Fruit fly (Drosophila melanogaster) whole organism, prepupa: ENCODE measurements around the gene Sfp24F.

Experiments used
- Blimp-1 ChIP-seq: fragments of 200-800 bp; sonication (Bioruptor generic); optimal IDR thresholded peaks from 3 replicates; lab custom pipeline; 2017; ENCODE audit warnings: missing biosample characterization, missing genetic modification characterization, mild to moderate bottlenecking, moderate library complexity, missing genetic modification reagents
- CG10631 ChIP-seq: fragments of 200-800 bp; sonication (Bioruptor generic); optimal IDR thresholded peaks from 2 replicates; lab custom pipeline; 2016; ENCODE audit warnings: missing biosample characterization, missing genetic modification characterization
- CG11294 ChIP-seq: fragments of 200-800 bp; sonication (Bioruptor generic); IDR thresholded peaks from 2 replicates; pipeline ENCODE4 v1.3.6; 2022; ENCODE audit warnings: missing biosample characterization, missing genetic modification characterization
- CG15336 ChIP-seq: fragments of 200-800 bp; sonication (Bioruptor generic); IDR thresholded peaks from 2 replicates; pipeline ENCODE4 v1.3.6; 2022; ENCODE audit warnings: missing biosample characterization, missing genetic modification characterization
- CG1621 ChIP-seq: fragments of 200-800 bp; sonication (Bioruptor generic); optimal IDR thresholded peaks from 3 replicates; lab custom pipeline; 2018; ENCODE audit warnings: missing biosample characterization, mild to moderate bottlenecking, missing genetic modification characterization
- CG16779 ChIP-seq: fragments of 200-800 bp; sonication (Bioruptor generic); optimal IDR thresholded peaks from 3 replicates; lab custom pipeline; 2017; ENCODE audit warnings: missing biosample characterization, mild to moderate bottlenecking, missing genetic modification characterization
- CG3032 ChIP-seq: fragments of 200-800 bp; optimal IDR thresholded peaks from 2 replicates; lab custom pipeline; 2019; ENCODE audit warnings: missing biosample characterization, mild to moderate bottlenecking, missing genetic modification characterization, moderate library complexity
- CG31627 ChIP-seq: fragments of 200-800 bp; sonication (Bioruptor generic); optimal IDR thresholded peaks from 3 replicates; lab custom pipeline; 2016; ENCODE audit warnings: missing biosample characterization, missing genetic modification characterization
- CG34406 ChIP-seq: fragments of 200-800 bp; sonication (Bioruptor generic); optimal IDR thresholded peaks from 3 replicates; lab custom pipeline; 2016; ENCODE audit warnings: missing biosample characterization, missing genetic modification characterization
- CG6163 ChIP-seq: fragments of 200-800 bp; sonication (Bioruptor generic); IDR thresholded peaks from 3 replicates; pipeline ENCODE4 v1.3.6; 2022; ENCODE audit warnings: missing biosample characterization, missing genetic modification characterization
- CG6808 ChIP-seq: fragments of 200-800 bp; sonication (Bioruptor generic); optimal IDR thresholded peaks from 3 replicates; lab custom pipeline; 2017; ENCODE audit warnings: missing biosample characterization, missing genetic modification characterization, mild to moderate bottlenecking, moderate library complexity, missing genetic modification reagents
- CG6854 ChIP-seq: fragments of 200-800 bp; sonication (Bioruptor generic); optimal IDR thresholded peaks from 2 replicates; lab custom pipeline; 2017; ENCODE audit warnings: missing biosample characterization, mild to moderate bottlenecking, missing genetic modification characterization
- CG8119 ChIP-seq: fragments of 200-800 bp; sonication (Bioruptor generic); IDR thresholded peaks from 3 replicates; pipeline ENCODE4 v1.3.6; 2022; ENCODE audit warnings: missing biosample characterization, missing genetic modification characterization
- CG8319 ChIP-seq: fragments of 200-800 bp; sonication (Bioruptor generic); optimal IDR thresholded peaks from 3 replicates; lab custom pipeline; 2016; ENCODE audit warnings: missing biosample characterization, missing genetic modification characterization
- Eip75B ChIP-seq: fragments of 200-800 bp; sonication (Bioruptor generic); optimal IDR thresholded peaks from 3 replicates; lab custom pipeline; 2016; ENCODE audit warnings: missing biosample characterization, missing genetic modification characterization
- Eip78C ChIP-seq: fragments of 200-800 bp; sonication (Bioruptor generic); peaks from one replicate; lab custom pipeline; 2016; ENCODE audit warnings: missing biosample characterization, missing genetic modification characterization
- Ets21C ChIP-seq: fragments of 200-800 bp; sonication (Bioruptor generic); optimal IDR thresholded peaks from 3 replicates; lab custom pipeline; 2016; ENCODE audit warnings: missing biosample characterization, missing genetic modification characterization
- Gug ChIP-seq: fragments of 200-800 bp; sonication (Bioruptor generic); IDR thresholded peaks from 2 replicates; pipeline ENCODE4 v1.3.6; 2022; ENCODE audit warnings: missing biosample characterization, missing genetic modification characterization
- Hr39 ChIP-seq: fragments of 200-800 bp; sonication (Bioruptor generic); optimal IDR thresholded peaks from 2 replicates; lab custom pipeline; 2016; ENCODE audit warnings: missing biosample characterization, missing genetic modification characterization
- Hr4 ChIP-seq: fragments of 200-800 bp; sonication (Bioruptor generic); optimal IDR thresholded peaks from 3 replicates; lab custom pipeline; 2016; ENCODE audit warnings: missing biosample characterization, missing genetic modification characterization
- Lpt ChIP-seq: fragments of 200-800 bp; sonication (Bioruptor generic); optimal IDR thresholded peaks from 3 replicates; lab custom pipeline; 2016; ENCODE audit warnings: missing biosample characterization, missing genetic modification characterization
- Met ChIP-seq: fragments of 200-800 bp; sonication (Bioruptor generic); optimal IDR thresholded peaks from 3 replicates; lab custom pipeline; 2016; ENCODE audit warnings: missing biosample characterization, missing genetic modification characterization
- OdsH ChIP-seq: fragments of 200-800 bp; sonication (Bioruptor generic); optimal IDR thresholded peaks from 3 replicates; lab custom pipeline; 2016; ENCODE audit warnings: missing biosample characterization, missing genetic modification characterization
- Sox102F ChIP-seq: fragments of 200-800 bp; sonication (Bioruptor generic); optimal IDR thresholded peaks from 2 replicates; lab custom pipeline; 2016; ENCODE audit warnings: missing biosample characterization, mild to moderate bottlenecking, missing genetic modification characterization
- Sox14 ChIP-seq: fragments of 200-800 bp; sonication (Bioruptor generic); optimal IDR thresholded peaks from 3 replicates; lab custom pipeline; 2016; ENCODE audit warnings: missing biosample characterization, missing genetic modification characterization
- achi ChIP-seq: fragments of 200-800 bp; sonication (Bioruptor generic); optimal IDR thresholded peaks from 3 replicates; lab custom pipeline; 2016; ENCODE audit warnings: missing biosample characterization, missing genetic modification characterization
- acj6 ChIP-seq: fragments of 200-800 bp; sonication (Bioruptor generic); optimal IDR thresholded peaks from 3 replicates; lab custom pipeline; 2016; ENCODE audit warnings: missing biosample characterization, missing genetic modification characterization
- dac ChIP-seq: fragments of 200-800 bp; sonication (Bioruptor generic); optimal IDR thresholded peaks from 2 replicates; lab custom pipeline; 2017; ENCODE audit warnings: missing biosample characterization, mild to moderate bottlenecking, missing genetic modification characterization
- dsx ChIP-seq: fragments of 200-800 bp; optimal IDR thresholded peaks from 3 replicates; lab custom pipeline; 2019; ENCODE audit warnings: missing biosample characterization, mild to moderate bottlenecking, missing genetic modification characterization, moderate library complexity; ENCODE audit not compliant: poor library complexity, severe bottlenecking
- eg ChIP-seq: fragments of 200-800 bp; sonication (Bioruptor generic); IDR thresholded peaks from 3 replicates; pipeline ENCODE4 v1.3.6; 2022; ENCODE audit warnings: missing biosample characterization, missing genetic modification characterization
- esn ChIP-seq: fragments of 200-800 bp; sonication (Bioruptor generic); optimal IDR thresholded peaks from 2 replicates; lab custom pipeline; 2016; ENCODE audit warnings: missing biosample characterization, mild to moderate bottlenecking, missing genetic modification characterization, moderate library complexity
- fd85E ChIP-seq: fragments of 200-800 bp; sonication (Bioruptor generic); optimal IDR thresholded peaks from 3 replicates; lab custom pipeline; 2016; ENCODE audit warnings: missing biosample characterization, missing genetic modification characterization
- lz ChIP-seq: fragments of 200-800 bp; sonication (Bioruptor generic); optimal IDR thresholded peaks from 3 replicates; lab custom pipeline; 2016; ENCODE audit warnings: missing biosample characterization, missing genetic modification characterization
- spab ChIP-seq: fragments of 200-800 bp; sonication (Bioruptor generic); optimal IDR thresholded peaks from 2 replicates; lab custom pipeline; 2017; ENCODE audit warnings: missing biosample characterization, mild to moderate bottlenecking, missing genetic modification characterization, missing genetic modification reagents
- ss ChIP-seq, 2 experiments: fragments of 200-800 bp; sonication (Bioruptor generic); optimal IDR thresholded peaks; 2 replicates in 1 of 2; 3 replicates in 1 of 2; lab custom pipeline; 2017 to 2018; ENCODE audit warnings: mild to moderate bottlenecking in 2 of 2, missing biosample characterization in 2 of 2, missing genetic modification characterization in 2 of 2, moderate library complexity in 1 of 2
- svp ChIP-seq: fragments of 200-800 bp; sonication (Bioruptor generic); peaks from one replicate; lab custom pipeline; 2016; ENCODE audit warnings: missing biosample characterization, missing genetic modification characterization
- topi ChIP-seq: fragments of 200-800 bp; sonication (Bioruptor generic); optimal IDR thresholded peaks from 3 replicates; lab custom pipeline; 2016; ENCODE audit warnings: missing biosample characterization, missing genetic modification characterization
- vri ChIP-seq: fragments of 200-800 bp; sonication (Bioruptor generic); optimal IDR thresholded peaks from 3 replicates; lab custom pipeline; 2016; ENCODE audit warnings: missing biosample characterization, mild to moderate bottlenecking, missing genetic modification characterization

Sfp24F gene

DNA sequence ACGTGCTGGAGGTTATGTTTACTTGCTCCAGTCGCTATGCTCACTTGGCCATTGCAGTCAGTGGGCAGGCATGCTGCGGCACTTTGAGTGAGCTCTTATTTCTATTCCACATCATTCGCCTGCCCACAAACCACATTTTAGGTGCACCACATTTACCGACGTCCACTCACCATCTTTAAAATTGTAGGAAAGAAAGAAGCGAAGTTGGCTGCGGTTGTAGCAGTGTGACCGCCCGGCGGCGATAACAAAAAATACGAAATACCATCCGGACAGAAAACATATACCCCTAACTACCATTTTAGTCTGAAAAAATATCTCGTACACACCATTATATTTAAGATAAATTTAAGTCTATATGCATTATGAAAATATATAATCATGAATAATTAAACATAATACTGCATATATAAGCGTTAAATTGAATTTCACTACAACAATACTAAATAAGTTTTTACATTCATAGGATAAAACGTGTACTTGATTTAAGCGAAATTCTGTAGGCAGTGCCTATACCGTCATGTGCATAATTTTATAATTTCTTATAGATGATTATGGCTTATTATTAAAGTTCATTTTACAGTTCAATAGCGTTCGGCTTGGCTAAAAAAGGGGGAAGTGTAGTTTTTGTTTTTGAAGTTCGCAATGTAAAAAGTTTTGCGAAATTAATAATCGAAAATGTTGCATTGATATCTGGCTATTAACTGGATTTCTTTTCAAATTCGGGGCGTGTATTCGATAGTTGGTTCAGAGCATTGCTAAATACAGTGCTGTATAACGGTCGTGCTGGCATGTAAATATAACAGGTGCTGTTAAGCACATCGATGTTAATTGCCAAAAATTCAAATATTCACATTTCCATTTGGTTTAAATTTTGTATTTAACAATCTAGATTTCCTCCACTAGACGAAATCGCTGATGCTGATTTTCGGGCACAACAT is 16.5 kb upstream of the Sfp24F start, which contains the start of gene RpL27A (continued):
- TF ChIP-seq CG8319 (GFP tag; lab: Kevin White, UChicago), result no peak
- no peak for TF ChIP-seq Sox102F (GFP tag; lab: Kevin White, UChicago)
- TF ChIP-seq vri (GFP tag; lab: Kevin White, UChicago), result peak; percentile 71
- peak; percentile 49 for TF ChIP-seq Hr39 (GFP tag; lab: Kevin White, UChicago)
- peak; percentile 43 for TF ChIP-seq dsx
- peak; percentile 65 for TF ChIP-seq Hr4 (GFP tag; lab: Kevin White, UChicago)
- TF ChIP-seq topi (GFP tag; lab: Kevin White, UChicago), result peak; percentile 58
- no peak for TF ChIP-seq spab (GFP tag; lab: Kevin White, UChicago)
- TF ChIP-seq CG10631 (GFP tag; lab: Kevin White, UChicago), result peak; percentile 64
- TF ChIP-seq ss (GFP tag; optimal IDR thresholded peaks at IDR 0.05; lab: Kevin White, UChicago), result peak; percentile 70 to 75
- peak; percentile 69 for TF ChIP-seq CG15336 (GFP tag; lab: Robert Waterston, UW)
- TF ChIP-seq achi, result peak; percentile 69
- peak; percentile 65 for TF ChIP-seq CG6808 (GFP tag; lab: Kevin White, UChicago)
- TF ChIP-seq CG31627 (GFP tag; lab: Kevin White, UChicago), result peak; percentile 57
- no peak for TF ChIP-seq fd85E (GFP tag; lab: Kevin White, UChicago)
- peak; percentile 68 for TF ChIP-seq dac (GFP tag; lab: Kevin White, UChicago)
- peak; percentile 61; the same call in 2 of the 3 replicates for TF ChIP-seq CG8119
- peak; percentile 50 for TF ChIP-seq CG1621 (tag; lab: Kevin White, UChicago)
- TF ChIP-seq Eip75B (GFP tag; lab: Kevin White, UChicago), result peak; percentile 67
- TF ChIP-seq Lpt (GFP tag; lab: Kevin White, UChicago), result peak; percentile 9
- peak; percentile 85 for TF ChIP-seq svp (GFP tag; lab: Kevin White, UChicago)
- TF ChIP-seq Ets21C (GFP tag; lab: Kevin White, UChicago), result no peak
- peak; percentile 70 for TF ChIP-seq OdsH (GFP tag; lab: Kevin White, UChicago)
- TF ChIP-seq Eip78C (GFP tag; lab: Kevin White, UChicago), result peak; percentile 80
- peak; percentile 90 for TF ChIP-seq CG6854 (GFP tag; lab: Kevin White, UChicago)
- TF ChIP-seq acj6 (GFP tag; lab: Kevin White, UChicago), result peak; percentile 61
- no peak for TF ChIP-seq Gug
- peak; percentile 19 for TF ChIP-seq Sox14 (GFP tag; lab: Kevin White, UChicago)
- no peak; the same call in 1 of the 2 replicates for TF ChIP-seq CG11294 (GFP tag; lab: Robert Waterston, UW)
- no peak for TF ChIP-seq CG16779 (tag; lab: Kevin White, UChicago)
- TF ChIP-seq lz (GFP tag; lab: Kevin White, UChicago), result peak; percentile 72
- TF ChIP-seq Blimp-1, result peak; percentile 45

DNA sequence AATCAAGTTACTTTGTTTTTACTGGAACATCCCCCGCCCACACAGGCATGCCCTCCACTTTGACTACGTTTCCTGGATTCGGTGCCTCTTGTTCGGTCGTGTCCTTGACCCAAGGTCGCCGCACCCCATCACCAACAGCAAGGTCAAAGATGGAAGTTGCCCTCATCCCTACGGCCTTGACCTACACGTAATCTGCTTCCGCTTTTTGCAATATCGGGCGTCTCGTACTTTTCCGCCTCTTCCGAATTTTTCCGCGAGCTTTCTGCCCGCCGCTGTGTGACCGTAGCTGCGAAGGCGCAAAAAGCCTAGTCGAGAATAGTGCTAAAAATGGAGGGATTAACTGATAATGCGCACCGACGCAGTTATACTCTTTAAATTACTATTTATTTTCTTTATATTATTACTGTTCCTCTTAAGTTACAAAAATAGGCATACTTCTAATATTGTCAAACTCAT is 14.7 kb upstream of the Sfp24F start, which contains the start of gene Gs1l:
Gs1l (minus strand) TSS at position 269 of the 456 bp plus-strand sequence.
- TF ChIP-seq OdsH (GFP tag; lab: Kevin White, UChicago) (peak; percentile 2), CG15336 (GFP tag; lab: Robert Waterston, UW) (0 out of 2 replicates have a peak, but pooled peaks have one; percentile 10), CG34406 (GFP tag; lab: Kevin White, UChicago) (no peak), Eip78C (GFP tag; lab: Kevin White, UChicago) (peak; percentile 71), achi (no peak), ss (GFP tag; optimal IDR thresholded peaks at IDR 0.05; lab: Kevin White, UChicago) (peak; percentile 16 to 37), Eip75B (GFP tag; lab: Kevin White, UChicago) (peak; percentile 12), esn (peak; percentile 28), topi (GFP tag; lab: Kevin White, UChicago) (peak; percentile 24), CG6163 (GFP tag; lab: Robert Waterston, UW) (0 out of 3 replicates have a peak, but pooled peaks have one; percentile 26), vri (GFP tag; lab: Kevin White, UChicago) (peak; percentile 44), CG6854 (GFP tag; lab: Kevin White, UChicago) (peak; percentile 0), Met (GFP tag; lab: Kevin White, UChicago) (peak; percentile 1), dsx (peak; percentile 80), svp (GFP tag; lab: Kevin White, UChicago) (peak; percentile 89), Sox14 (GFP tag; lab: Kevin White, UChicago) (peak; percentile 28), CG1621 (tag; lab: Kevin White, UChicago) (peak; percentile 35), CG3032 (tag; lab: Kevin White, UChicago) (peak; percentile 6), CG10631 (GFP tag; lab: Kevin White, UChicago) (no peak), CG16779 (tag; lab: Kevin White, UChicago) (no peak), eg (GFP tag; lab: Robert Waterston, UW) (peak; percentile 53; the same call in 1 of the 3 replicates)
- TF ChIP-seq, all 60 proteins: peak for 17
